Worm (Caenorhabditis elegans) whole organism, young adult: Measurements from ENCODE around the gene fcmt-1.

Experiments used
- B0261.1 ChIP-seq: sonication (generic microtip); optimal IDR thresholded peaks from 2 replicates; lab custom pipeline; 2016; ENCODE audit warnings: mild to moderate bottlenecking, missing genetic modification characterization, moderate library complexity, missing compliant biosample characterization
- B0336.3 ChIP-seq: fragments of 200-800 bp; sonication (Bioruptor generic); IDR thresholded peaks from 2 replicates; pipeline ENCODE4 v1.3.6; 2022; ENCODE audit warnings: missing genetic modification characterization, missing compliant biosample characterization
- D2030.7 ChIP-seq: fragments of 200-800 bp; sonication (Bioruptor generic); IDR thresholded peaks from 2 replicates; pipeline ENCODE4 v1.3.6; 2022; ENCODE audit warnings: missing genetic modification reagents, missing genetic modification characterization, missing compliant biosample characterization
- F23B12.7 ChIP-seq: sonication (generic microtip); optimal IDR thresholded peaks from 2 replicates; lab custom pipeline; 2017; ENCODE audit warnings: missing genetic modification characterization, mild to moderate bottlenecking, missing compliant biosample characterization, antibody characterized with exemption, moderate library complexity; ENCODE audit not compliant: insufficient read depth
- F57A8.1 ChIP-seq: fragments of 200-800 bp; sonication (Bioruptor generic); optimal IDR thresholded peaks from 2 replicates; lab custom pipeline; 2018; ENCODE audit warnings: mild to moderate bottlenecking, missing genetic modification characterization, moderate library complexity, missing compliant biosample characterization
- T07F8.4 ChIP-seq: sonication (generic microtip); optimal IDR thresholded peaks from 2 replicates; lab custom pipeline; 2016; ENCODE audit warnings: mild to moderate bottlenecking, missing genetic modification characterization, moderate library complexity, missing compliant biosample characterization
- akir-1 ChIP-seq: fragments of 200-800 bp; sonication (Bioruptor generic); optimal IDR thresholded peaks from 2 replicates; lab custom pipeline; 2018; ENCODE audit warnings: mild to moderate bottlenecking, missing genetic modification characterization, moderate library complexity, missing compliant biosample characterization
- ama-1 ChIP-seq, 3 experiments: fragments of 150-350 bp in 1 of 3; sonication (generic microtip) in 2 of 3; optimal IDR thresholded peaks; 2 replicates each; lab custom pipeline; 2014 to 2018; ENCODE audit warnings: missing biosample characterization in 2 of 3, missing genetic modification characterization in 2 of 3, missing genetic modification reagents in 2 of 3
- atf-7 ChIP-seq: sonication (generic microtip); optimal IDR thresholded peaks from 2 replicates; lab custom pipeline; 2017; ENCODE audit warnings: mild to moderate bottlenecking, missing genetic modification characterization, missing compliant biosample characterization
- bed-1 ChIP-seq: fragments of 200-800 bp; sonication (Bioruptor generic); IDR thresholded peaks from 2 replicates; pipeline ENCODE4 v1.3.6; 2022; ENCODE audit warnings: missing genetic modification reagents, missing genetic modification characterization, missing compliant biosample characterization
- ccch-3 ChIP-seq: fragments of 200-800 bp; sonication (Bioruptor generic); optimal IDR thresholded peaks from 2 replicates; lab custom pipeline; 2018; ENCODE audit warnings: mild to moderate bottlenecking, missing genetic modification characterization, missing compliant biosample characterization
- ceh-27 ChIP-seq: fragments of 200-800 bp; sonication (Bioruptor generic); optimal IDR thresholded peaks from 2 replicates; lab custom pipeline; 2018; ENCODE audit warnings: mild to moderate bottlenecking, missing genetic modification characterization, moderate library complexity, missing compliant biosample characterization
- ceh-40 ChIP-seq: fragments of 200-800 bp; sonication (Bioruptor generic); IDR thresholded peaks from 2 replicates; pipeline ENCODE4 v1.3.6; 2022; ENCODE audit warnings: missing genetic modification characterization, missing compliant biosample characterization
- ceh-91 ChIP-seq: fragments of 200-800 bp; sonication (Bioruptor generic); IDR thresholded peaks from 2 replicates; pipeline ENCODE4 v1.3.6; 2022; ENCODE audit warnings: missing genetic modification reagents, missing genetic modification characterization, missing compliant biosample characterization
- chd-7 ChIP-seq: sonication (generic microtip); optimal IDR thresholded peaks from 2 replicates; lab custom pipeline; 2016; ENCODE audit warnings: mild to moderate bottlenecking, missing genetic modification characterization, moderate library complexity, missing compliant biosample characterization
- die-1 ChIP-seq: sonication (generic microtip); optimal IDR thresholded peaks from 2 replicates; lab custom pipeline; 2016; ENCODE audit warnings: missing genotype, mild to moderate bottlenecking, missing genetic modification characterization, missing compliant biosample characterization
- ets-4 ChIP-seq: fragments of 200-800 bp; sonication (Bioruptor generic); optimal IDR thresholded peaks from 2 replicates; lab custom pipeline; 2018; ENCODE audit warnings: mild to moderate bottlenecking, missing genetic modification characterization, missing compliant biosample characterization
- fkh-3 ChIP-seq: sonication (generic microtip); optimal IDR thresholded peaks from 2 replicates; lab custom pipeline; 2016; ENCODE audit warnings: mild to moderate bottlenecking, missing genetic modification characterization, missing compliant biosample characterization
- hmg-1.2 ChIP-seq: fragments of 200-800 bp; sonication (Bioruptor generic); IDR thresholded peaks from 2 replicates; pipeline ENCODE4 v1.3.6; 2022; ENCODE audit warnings: missing genetic modification reagents, missing genetic modification characterization, missing compliant biosample characterization
- madf-6 ChIP-seq: fragments of 200-800 bp; sonication (Bioruptor generic); IDR thresholded peaks from 2 replicates; pipeline ENCODE4 v1.3.6; 2022; ENCODE audit warnings: missing genetic modification reagents, missing genetic modification characterization, missing compliant biosample characterization
- mel-28 ChIP-seq: sonication (generic microtip); optimal IDR thresholded peaks from 2 replicates; lab custom pipeline; 2016; ENCODE audit warnings: borderline replicate concordance, mild to moderate bottlenecking, missing genetic modification characterization, missing compliant biosample characterization
- nfyb-1 ChIP-seq: fragments of 200-800 bp; sonication (Bioruptor generic); IDR thresholded peaks from 2 replicates; pipeline ENCODE4 v1.3.6; 2022; ENCODE audit warnings: missing genetic modification reagents, missing genetic modification characterization, missing compliant biosample characterization
- nhr-179 ChIP-seq: sonication (generic microtip); optimal IDR thresholded peaks from 2 replicates; lab custom pipeline; 2016; ENCODE audit warnings: mild to moderate bottlenecking, missing genetic modification characterization, missing compliant biosample characterization
- nhr-80 ChIP-seq: sonication (generic microtip); optimal IDR thresholded peaks from 2 replicates; lab custom pipeline; 2016; ENCODE audit warnings: missing genetic modification characterization, missing compliant biosample characterization
- pbrm-1 ChIP-seq: fragments of 200-800 bp; sonication (Bioruptor generic); IDR thresholded peaks from 2 replicates; pipeline ENCODE4 v1.3.6; 2022; ENCODE audit warnings: missing genetic modification reagents, missing genetic modification characterization, missing compliant biosample characterization
- sdz-38 ChIP-seq: sonication (generic microtip); optimal IDR thresholded peaks from 2 replicates; lab custom pipeline; 2016; ENCODE audit warnings: missing genotype, missing genetic modification characterization, missing compliant biosample characterization
- snpc-1.3 ChIP-seq: sonication (generic microtip); optimal IDR thresholded peaks from 2 replicates; lab custom pipeline; 2017; ENCODE audit warnings: missing genetic modification characterization, mild to moderate bottlenecking, missing compliant biosample characterization, antibody characterized with exemption, moderate library complexity, missing genotype, missing genetic modification reagents; ENCODE audit not compliant: insufficient read depth
- snpc-3.4 ChIP-seq: sonication (generic microtip); optimal IDR thresholded peaks from 2 replicates; lab custom pipeline; 2017; ENCODE audit warnings: missing genetic modification characterization, mild to moderate bottlenecking, missing compliant biosample characterization, antibody characterized with exemption, moderate library complexity, missing genotype, missing genetic modification reagents
- somi-1 ChIP-seq: fragments of 200-800 bp; sonication (Bioruptor generic); optimal IDR thresholded peaks from 2 replicates; lab custom pipeline; 2018; ENCODE audit warnings: mild to moderate bottlenecking, missing genetic modification characterization, missing compliant biosample characterization
- sptf-2 ChIP-seq: fragments of 200-800 bp; sonication (Bioruptor generic); optimal IDR thresholded peaks from 2 replicates; lab custom pipeline; 2018; ENCODE audit warnings: mild to moderate bottlenecking, missing genetic modification characterization, missing compliant biosample characterization
- unc-130 ChIP-seq: sonication (generic microtip); optimal IDR thresholded peaks from 2 replicates; lab custom pipeline; 2016; ENCODE audit warnings: missing genetic modification reagents, missing genetic modification characterization, missing compliant biosample characterization
- ztf-6 ChIP-seq: fragments of 200-800 bp; sonication (Bioruptor generic); IDR thresholded peaks from 2 replicates; pipeline ENCODE4 v1.3.6; 2022; ENCODE audit warnings: missing genetic modification reagents, missing genetic modification characterization, missing compliant biosample characterization

The fcmt-1 gene

ce11 chrII:11688643-11689042 is 20.7 kb downstream of the fcmt-1 start, which contains the start of gene kel-1:
TSS of gene kel-1 (plus strand) at chrII:11688943.
- TF ChIP-seq bed-1 (GFP tag; lab: Robert Waterston, UW) (no peak), sptf-2 (GFP tag; lab: Kevin White, UChicago) (no peak), B0336.3 (GFP tag; lab: Robert Waterston, UW) (no peak), chd-7 (tag; lab: Kevin White, UChicago) (no peak), ceh-91 (GFP tag; lab: Robert Waterston, UW) (no peak), ztf-6 (no peak), madf-6 (GFP tag; lab: Robert Waterston, UW) (no peak), snpc-3.4 (tag; lab: Kevin White, UChicago) (no peak), mel-28 (tag; lab: Kevin White, UChicago) (no peak), ets-4 (GFP tag; lab: Kevin White, UChicago) (no peak), ceh-27 (GFP tag; lab: Kevin White, UChicago) (no peak), somi-1 (no peak), B0261.1 (tag; lab: Kevin White, UChicago) (no peak)

ce11 chrII:11688011-11688410 is 21.4 kb downstream of the fcmt-1 start:
- TF ChIP-seq hmg-1.2 (GFP tag; lab: Robert Waterston, UW) (peak; percentile 66; the same call in 1 of the 2 replicates), pbrm-1 (no peak)
- TF ChIP-seq, all 124 proteins: peak for 1

- TF ChIP-seq sdz-38 (tag; lab: Kevin White, UChicago), result no peak
- TF ChIP-seq pbrm-1, result no peak
- no peak for TF ChIP-seq ccch-3
- no peak for TF ChIP-seq fkh-3 (tag; lab: Kevin White, UChicago)
- TF ChIP-seq D2030.7, result no peak
- no peak for TF ChIP-seq ceh-40 (GFP tag; lab: Robert Waterston, UW)
- TF ChIP-seq, all 124 proteins: peak for 0
Observed at ce11 chrII:11685177-11685576, 24.2 kb downstream of the fcmt-1 start, which contains the start of gene C47D12.5. TSS of gene C47D12.5 (minus strand) at chrII:11685277.

- TF ChIP-seq B0336.3 (GFP tag; lab: Robert Waterston, UW) (no peak), nhr-179 (no peak), ceh-91 (GFP tag; lab: Robert Waterston, UW) (no peak), nhr-80 (tag; lab: Kevin White, UChicago) (no peak), T07F8.4 (no peak), ceh-27 (GFP tag; lab: Kevin White, UChicago) (no peak), nfyb-1 (GFP tag; lab: Robert Waterston, UW) (no peak), die-1 (no peak), ama-1 (optimal IDR thresholded peaks at IDR 0.05; lab: Kevin White, UChicago) (no peak), ama-1 (GFP tag; optimal IDR thresholded peaks at IDR 0.05; lab: Kevin White, UChicago) (no peak), sptf-2 (GFP tag; lab: Kevin White, UChicago) (no peak), akir-1 (GFP tag; lab: Kevin White, UChicago) (no peak), unc-130 (GFP tag; lab: Kevin White, UChicago) (no peak), snpc-1.3 (tag; lab: Kevin White, UChicago) (no peak), atf-7 (tag; lab: Kevin White, UChicago) (no peak), F57A8.1 (no peak), F23B12.7 (tag; lab: Kevin White, UChicago) (no peak)
Observed at ce11 chrII:11681136-11681824, 28.1 kb downstream of the fcmt-1 start, which contains the start of the genes sfxn-1.4 and C47D12.4. TSS of gene sfxn-1.4 (minus strand) at chrII:11681236. TSS of gene C47D12.4 (plus strand) at chrII:11681774.
